Fruit fly (Drosophila melanogaster) whole organism, embryonic: ENCODE measurements around the gene rogdi.

Experiments used
- CG10543 ChIP-seq: fragments of 200-800 bp; sonication (Bioruptor generic); optimal IDR thresholded peaks from 3 replicates; lab custom pipeline; 2017; ENCODE audit warnings: missing biosample characterization, mild to moderate bottlenecking, missing genetic modification characterization, moderate library complexity
- CG10654 ChIP-seq: fragments of 200-800 bp; sonication (Bioruptor generic); optimal IDR thresholded peaks from 2 replicates; lab custom pipeline; 2016; ENCODE audit warnings: missing biosample characterization, missing genetic modification characterization
- CG10959 ChIP-seq: fragments of 200-800 bp; sonication (Bioruptor generic); IDR thresholded peaks from 2 replicates; pipeline ENCODE4 v1.3.6; 2022; ENCODE audit warnings: missing biosample characterization, missing genetic modification characterization
- CG11696 ChIP-seq: fragments of 200-800 bp; sonication (Bioruptor generic); IDR thresholded peaks from 2 replicates; pipeline ENCODE4 v1.3.6; 2022; ENCODE audit warnings: missing biosample characterization, missing genetic modification characterization
- CG12155 ChIP-seq: fragments of 200-800 bp; sonication (Bioruptor generic); optimal IDR thresholded peaks from 3 replicates; lab custom pipeline; 2016; ENCODE audit warnings: missing biosample characterization, missing genetic modification characterization
- CG1233 ChIP-seq: fragments of 200-800 bp; sonication (Bioruptor generic); optimal IDR thresholded peaks from 4 replicates; lab custom pipeline; 2018; ENCODE audit warnings: missing biosample characterization, mild to moderate bottlenecking, missing genetic modification characterization
- CG15073 ChIP-seq: fragments of 200-800 bp; sonication (Bioruptor generic); optimal IDR thresholded peaks from 2 replicates; lab custom pipeline; 2016; ENCODE audit warnings: missing biosample characterization, missing genetic modification characterization
- CG16863 ChIP-seq: fragments of 200-800 bp; sonication (Bioruptor generic); optimal IDR thresholded peaks from 3 replicates; lab custom pipeline; 2016; ENCODE audit warnings: missing biosample characterization, missing genetic modification characterization
- CG17912 ChIP-seq: fragments of 200-800 bp; sonication (Bioruptor generic); optimal IDR thresholded peaks from 2 replicates; lab custom pipeline; 2018; ENCODE audit warnings: missing biosample characterization, mild to moderate bottlenecking, missing genetic modification characterization
- CG1832 ChIP-seq: fragments of 200-800 bp; sonication (Bioruptor generic); optimal IDR thresholded peaks from 2 replicates; lab custom pipeline; 2017; ENCODE audit warnings: missing biosample characterization, mild to moderate bottlenecking, missing genetic modification characterization, inconsistent platforms
- CG3281 ChIP-seq: fragments of 200-800 bp; sonication (Bioruptor generic); optimal IDR thresholded peaks from 3 replicates; lab custom pipeline; 2017; ENCODE audit warnings: missing biosample characterization, mild to moderate bottlenecking, missing genetic modification characterization
- CG34422 ChIP-seq: fragments of 200-800 bp; sonication (Bioruptor generic); IDR thresholded peaks from 3 replicates; pipeline ENCODE4 v1.3.6; 2022; ENCODE audit warnings: missing biosample characterization, missing genetic modification characterization
- CG3847 ChIP-seq: fragments of 200-800 bp; sonication (Bioruptor generic); IDR thresholded peaks from 2 replicates; pipeline ENCODE4 v1.3.6; 2022; ENCODE audit warnings: missing biosample characterization, missing genetic modification characterization
- CG4707 ChIP-seq: fragments of 200-800 bp; sonication (Bioruptor generic); optimal IDR thresholded peaks from 2 replicates; lab custom pipeline; 2018; ENCODE audit warnings: missing biosample characterization, mild to moderate bottlenecking, missing genetic modification characterization, moderate library complexity
- CG4854 ChIP-seq: fragments of 200-800 bp; sonication (Bioruptor generic); optimal IDR thresholded peaks from 2 replicates; lab custom pipeline; 2016; ENCODE audit warnings: missing biosample characterization, missing genetic modification characterization, inconsistent platforms
- CG5245 ChIP-seq: fragments of 200-800 bp; sonication (Bioruptor generic); optimal IDR thresholded peaks from 3 replicates; lab custom pipeline; 2016; ENCODE audit warnings: missing biosample characterization, missing genetic modification characterization
- CG7271 ChIP-seq: fragments of 200-800 bp; sonication (Bioruptor generic); optimal IDR thresholded peaks from 2 replicates; lab custom pipeline; 2018; ENCODE audit warnings: missing biosample characterization, mild to moderate bottlenecking, missing genetic modification characterization, moderate library complexity
- CG7556 ChIP-seq: fragments of 200-800 bp; sonication (Bioruptor generic); optimal IDR thresholded peaks from 2 replicates; lab custom pipeline; 2017; ENCODE audit warnings: missing biosample characterization, mild to moderate bottlenecking, missing genetic modification characterization
- CG7928 ChIP-seq: fragments of 200-800 bp; sonication (Bioruptor generic); optimal IDR thresholded peaks from 2 replicates; lab custom pipeline; 2017; ENCODE audit warnings: missing biosample characterization, mild to moderate bottlenecking, missing genetic modification characterization
- CG9609 ChIP-seq: fragments of 200-800 bp; sonication (Bioruptor generic); optimal IDR thresholded peaks from 3 replicates; lab custom pipeline; 2016; ENCODE audit warnings: missing biosample characterization, missing genetic modification characterization
- CG9817 ChIP-seq: fragments of 200-800 bp; sonication (Bioruptor generic); optimal IDR thresholded peaks from 2 replicates; lab custom pipeline; 2018; ENCODE audit warnings: missing biosample characterization, mild to moderate bottlenecking, missing genetic modification characterization, moderate library complexity
- D ChIP-seq, 2 experiments: fragments of 200-800 bp in 1 of 2; fragments of >200 bp in 1 of 2; sonication (Bioruptor generic) in 1 of 2; optimal IDR thresholded peaks; 2 replicates in 1 of 2; 3 replicates in 1 of 2; lab custom pipeline; 2017; ENCODE audit warnings: mild to moderate bottlenecking in 1 of 2, missing biosample characterization in 1 of 2, missing genetic modification characterization in 1 of 2, missing genetic modification reagents in 1 of 2
- Dip3 ChIP-seq: fragments of 200-800 bp; sonication (Bioruptor generic); optimal IDR thresholded peaks from 3 replicates; lab custom pipeline; 2016; ENCODE audit warnings: missing biosample characterization, missing genetic modification characterization
- Dref ChIP-seq: fragments of 200-800 bp; sonication (Bioruptor generic); IDR thresholded peaks from 2 replicates; pipeline ENCODE4 v1.3.6; 2022; ENCODE audit warnings: missing biosample characterization, missing genetic modification characterization
- Fer3 ChIP-seq: fragments of 200-800 bp; sonication (Bioruptor generic); optimal IDR thresholded peaks from 2 replicates; lab custom pipeline; 2018; ENCODE audit warnings: missing biosample characterization, mild to moderate bottlenecking, missing genetic modification characterization, moderate library complexity
- Hand ChIP-seq: fragments of 200-800 bp; sonication (Bioruptor generic); optimal IDR thresholded peaks from 2 replicates; lab custom pipeline; 2017; ENCODE audit warnings: mild to moderate bottlenecking, missing biosample characterization, missing genetic modification reagents, missing genetic modification characterization
- Hr39 ChIP-seq: fragments of >200 bp; optimal IDR thresholded peaks from 2 replicates; lab custom pipeline; 2017
- Myb ChIP-seq: fragments of 200-800 bp; sonication (Bioruptor generic); optimal IDR thresholded peaks from 2 replicates; lab custom pipeline; 2016; ENCODE audit warnings: missing biosample characterization, missing genetic modification characterization
- Nf-YB ChIP-seq: fragments of 200-800 bp; sonication (Bioruptor generic); optimal IDR thresholded peaks from 3 replicates; lab custom pipeline; 2019; ENCODE audit warnings: missing biosample characterization, mild to moderate bottlenecking, missing genetic modification characterization, moderate library complexity
- Sry-δ ChIP-seq: fragments of 200-800 bp; sonication (Bioruptor generic); optimal IDR thresholded peaks from 2 replicates; lab custom pipeline; 2016; ENCODE audit warnings: missing biosample characterization, missing genetic modification characterization
- al ChIP-seq: fragments of 200-800 bp; sonication (Bioruptor generic); IDR thresholded peaks from 2 replicates; pipeline ENCODE4 v1.3.6; 2022; ENCODE audit warnings: missing biosample characterization, missing genetic modification characterization
- bab2 ChIP-seq: fragments of 200-800 bp; sonication (Bioruptor generic); optimal IDR thresholded peaks from 2 replicates; lab custom pipeline; 2016; ENCODE audit warnings: missing biosample characterization, missing genetic modification characterization
- bowl ChIP-seq: fragments of 200-800 bp; sonication (Bioruptor generic); IDR thresholded peaks from 2 replicates; pipeline ENCODE4 v1.3.6; 2022; ENCODE audit warnings: missing biosample characterization, missing genetic modification characterization
- br ChIP-seq: fragments of >200 bp; optimal IDR thresholded peaks from 2 replicates; lab custom pipeline; 2017
- ci ChIP-seq: fragments of 200-800 bp; sonication (Bioruptor generic); IDR thresholded peaks from 3 replicates; pipeline ENCODE4 v1.3.6; 2022; ENCODE audit warnings: missing biosample characterization, missing genetic modification characterization
- dan ChIP-seq: fragments of 200-800 bp; sonication (Bioruptor generic); IDR thresholded peaks from 2 replicates; pipeline ENCODE4 v1.3.6; 2022; ENCODE audit warnings: missing biosample characterization, missing genetic modification characterization
- danr ChIP-seq: fragments of 200-800 bp; sonication (Bioruptor generic); IDR thresholded peaks from 2 replicates; pipeline ENCODE4 v1.3.6; 2022; ENCODE audit warnings: missing biosample characterization, missing genetic modification characterization
- ems ChIP-seq: fragments of 200-800 bp; sonication (Bioruptor generic); optimal IDR thresholded peaks from 3 replicates; lab custom pipeline; 2016; ENCODE audit warnings: missing biosample characterization, missing genetic modification characterization
- fd96Cb ChIP-seq: fragments of 200-800 bp; sonication (Bioruptor generic); optimal IDR thresholded peaks from 2 replicates; lab custom pipeline; 2018; ENCODE audit warnings: missing biosample characterization, mild to moderate bottlenecking, missing genetic modification characterization, moderate library complexity
- gsb-n ChIP-seq: fragments of 200-800 bp; sonication (Bioruptor generic); optimal IDR thresholded peaks from 3 replicates; lab custom pipeline; 2018; ENCODE audit warnings: missing biosample characterization, mild to moderate bottlenecking, missing genetic modification characterization
- hbn ChIP-seq: fragments of 200-800 bp; sonication (Bioruptor generic); IDR thresholded peaks from 2 replicates; pipeline ENCODE4 v1.3.6; 2022; ENCODE audit warnings: missing biosample characterization, missing genetic modification characterization; ENCODE audit not compliant: partially characterized antibody
- jigr1 ChIP-seq: fragments of 200-800 bp; sonication (Bioruptor generic); IDR thresholded peaks from 3 replicates; pipeline ENCODE4 v1.3.6; 2022; ENCODE audit warnings: missing biosample characterization, missing genetic modification characterization
- kni ChIP-seq: fragments of 200-800 bp; sonication (Bioruptor generic); optimal IDR thresholded peaks from 3 replicates; lab custom pipeline; 2017; ENCODE audit warnings: mild to moderate bottlenecking, missing biosample characterization, missing genetic modification reagents, missing genetic modification characterization
- nau ChIP-seq: fragments of 200-800 bp; sonication (Bioruptor generic); optimal IDR thresholded peaks from 3 replicates; lab custom pipeline; 2017; ENCODE audit warnings: missing biosample characterization, mild to moderate bottlenecking, missing genetic modification characterization, missing genetic modification reagents
- nerfin-2 ChIP-seq: fragments of 200-800 bp; sonication (Bioruptor generic); IDR thresholded peaks from 2 replicates; pipeline ENCODE4 v1.3.6; 2022; ENCODE audit warnings: missing biosample characterization, missing genetic modification characterization; ENCODE audit not compliant: partially characterized antibody
- nom ChIP-seq: fragments of 200-800 bp; sonication (Bioruptor generic); optimal IDR thresholded peaks from 2 replicates; lab custom pipeline; 2017; ENCODE audit warnings: missing biosample characterization, missing genetic modification characterization, mild to moderate bottlenecking, moderate library complexity, missing genetic modification reagents
- sim ChIP-seq: fragments of 200-800 bp; sonication (Bioruptor generic); IDR thresholded peaks from 2 replicates; pipeline ENCODE4 v1.3.6; 2022; ENCODE audit warnings: missing biosample characterization, missing genetic modification characterization
- sqz ChIP-seq: fragments of 200-800 bp; sonication (Bioruptor generic); optimal IDR thresholded peaks from 3 replicates; lab custom pipeline; 2018; ENCODE audit warnings: missing biosample characterization, mild to moderate bottlenecking, missing genetic modification characterization
- tll ChIP-seq, 2 experiments: fragments of 200-800 bp in 1 of 2; fragments of >200 bp in 1 of 2; sonication (Bioruptor generic) in 1 of 2; optimal IDR thresholded peaks; 2 replicates each; lab custom pipeline; 2017 to 2019; ENCODE audit warnings: missing biosample characterization in 2 of 2, missing genetic modification characterization in 2 of 2, mild to moderate bottlenecking in 1 of 2, moderate library complexity in 1 of 2
- tna ChIP-seq: fragments of 200-800 bp; sonication (Bioruptor generic); IDR thresholded peaks from 2 replicates; pipeline ENCODE4 v1.3.6; 2022; ENCODE audit warnings: missing biosample characterization, missing genetic modification characterization; ENCODE audit not compliant: partially characterized antibody
- twi ChIP-seq: fragments of 200-800 bp; optimal IDR thresholded peaks from 2 replicates; lab custom pipeline; 2019; ENCODE audit warnings: missing biosample characterization, mild to moderate bottlenecking, missing genetic modification characterization, moderate library complexity

The rogdi gene

dm6 chr3L:17006250-17006693 is 43.0 kb upstream of the rogdi start (continued):
- TF ChIP-seq CG4854 (GFP tag; lab: Kevin White, UChicago) (no peak), CG7271 (tag; lab: Kevin White, UChicago) (no peak), kni (GFP tag; lab: Kevin White, UChicago) (peak; percentile 51), jigr1 (no peak), CG1233 (GFP tag; lab: Kevin White, UChicago) (no peak), CG10959 (GFP tag; lab: Robert Waterston, UW) (no peak), nom (GFP tag; lab: Kevin White, UChicago) (no peak), Hr39 (lab: Kevin White, UChicago) (no peak), sim (GFP tag; lab: Robert Waterston, UW) (no peak), hbn (GFP tag; lab: Robert Waterston, UW) (no peak), bowl (GFP tag; lab: Robert Waterston, UW) (no peak), CG15073 (GFP tag; lab: Kevin White, UChicago) (no peak), CG3281 (GFP tag; lab: Kevin White, UChicago) (no peak), Hand (GFP tag; lab: Kevin White, UChicago) (no peak), Sry-δ (GFP tag; lab: Kevin White, UChicago) (no peak), CG10543 (GFP tag; lab: Kevin White, UChicago) (peak; percentile 30), CG9609 (GFP tag; lab: Kevin White, UChicago) (no peak), CG9817 (tag; lab: Kevin White, UChicago) (no peak), Nf-YB (GFP tag; lab: Kevin White, UChicago) (no peak), Fer3 (tag; lab: Kevin White, UChicago) (no peak), tna (GFP tag; lab: Robert Waterston, UW) (no peak), ems (GFP tag; lab: Kevin White, UChicago) (no peak), CG34422 (GFP tag; lab: Robert Waterston, UW) (no peak), CG11696 (GFP tag; lab: Robert Waterston, UW) (no peak), CG17912 (no peak), al (GFP tag; lab: Robert Waterston, UW) (no peak; the same call in 1 of the 2 replicates), Myb (GFP tag; lab: Kevin White, UChicago) (no peak), ci (GFP tag; lab: Robert Waterston, UW) (0 out of 3 replicates have a peak, but pooled peaks have one; percentile 10), danr (GFP tag; lab: Robert Waterston, UW) (0 out of 2 replicates have a peak, but pooled peaks have one; percentile 19), twi (tag; lab: Kevin White, UChicago) (no peak), CG10654 (GFP tag; lab: Kevin White, UChicago) (no peak), CG7556 (GFP tag; lab: Kevin White, UChicago) (no peak), nau (no peak), tll (GFP tag; optimal IDR thresholded peaks at IDR 0.05; lab: Kevin White, UChicago) (no peak), CG5245 (GFP tag; lab: Kevin White, UChicago) (no peak), CG3847 (GFP tag; lab: Robert Waterston, UW) (0 out of 2 replicates have a peak, but pooled peaks have one; percentile 32), nerfin-2 (GFP tag; lab: Robert Waterston, UW) (no peak), Dip3 (GFP tag; lab: Kevin White, UChicago) (no peak), CG7928 (GFP tag; lab: Kevin White, UChicago) (peak; percentile 14), CG4707 (GFP tag; lab: Kevin White, UChicago) (no peak), D (optimal IDR thresholded peaks at IDR 0.05; lab: Kevin White, UChicago) (no peak), D (GFP tag; optimal IDR thresholded peaks at IDR 0.05; lab: Kevin White, UChicago) (no peak), sqz (GFP tag; lab: Kevin White, UChicago) (no peak), bab2 (GFP tag; lab: Kevin White, UChicago) (no peak), CG1832 (GFP tag; lab: Kevin White, UChicago) (no peak), Dref (GFP tag; lab: Robert Waterston, UW) (no peak), br (no peak), CG16863 (no peak), CG12155 (no peak), gsb-n (tag; lab: Kevin White, UChicago) (no peak), dan (GFP tag; lab: Robert Waterston, UW) (no peak), fd96Cb (tag; lab: Kevin White, UChicago) (no peak)
